Worm (Caenorhabditis elegans): ENCODE results near the gene str-170.

DNA sequence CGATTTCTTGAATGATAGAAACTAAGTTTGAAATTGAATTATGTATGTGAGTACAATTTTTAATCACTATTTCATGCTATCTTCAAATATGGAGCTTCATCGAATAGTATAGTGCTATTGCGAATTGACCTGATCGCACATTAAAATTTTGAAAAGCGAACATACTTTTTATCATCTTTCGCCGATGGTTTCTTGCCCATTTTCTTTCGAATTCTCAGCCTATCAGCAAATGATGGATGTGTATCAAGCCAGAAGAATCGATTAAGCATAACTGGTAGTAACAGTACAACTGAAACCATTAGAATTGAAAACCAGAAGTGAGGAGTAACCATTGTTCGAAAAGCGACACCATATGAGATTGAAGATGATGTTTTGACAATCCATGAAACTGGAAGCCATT is 47.6 kb upstream of the str-170 start:
- TF ChIP-seq fax-1 (tag; optimal IDR thresholded peaks at IDR 0.05) (no peak), hlh-6 (tag; optimal IDR thresholded peaks at IDR 0.05) (no peak)
